Fruit fly (Drosophila melanogaster): ENCODE measurements around the gene CG33293.

dm6 chr3R:5263311-5264250 lies 23.0 kb upstream of the CG33293 start:
- TF ChIP-seq CG7101 (tag; optimal IDR thresholded peaks at IDR 0.05) (peak; percentile 42), Clk (GFP tag; optimal IDR thresholded peaks at IDR 0.05) (no peak)
